Fruit fly (Drosophila melanogaster): ENCODE measurements around the gene Klp3A.

The Klp3A gene

dm6 chrX:2588415-2589411 is 15.1 kb downstream of the Klp3A start, which contains the start of gene egh (continued):
- TF ChIP-seq CG31627 (GFP tag; optimal IDR thresholded peaks at IDR 0.05) (peak; percentile 69), pdm3 (GFP tag; optimal IDR thresholded peaks at IDR 0.05) (peak; percentile 85), ss (GFP tag; optimal IDR thresholded peaks at IDR 0.05) (peak; percentile 67 to 74), Gug (GFP tag; IDR thresholded peaks at IDR 0.05) (peak; percentile 82), Blimp-1 (GFP tag; optimal IDR thresholded peaks at IDR 0.05) (no peak), esn (GFP tag; optimal IDR thresholded peaks at IDR 0.05) (peak; percentile 71), CG9139 (GFP tag; optimal IDR thresholded peaks at IDR 0.05) (peak; percentile 55), fd59A (GFP tag; optimal IDR thresholded peaks at IDR 0.05) (no peak), CG16779 (tag; optimal IDR thresholded peaks at IDR 0.05) (peak; percentile 67), CG11762 (GFP tag; optimal IDR thresholded peaks at IDR 0.05; ENCODE audit: insufficient read depth) (peak; percentile 56), Ets21C (GFP tag; optimal IDR thresholded peaks at IDR 0.05) (peak; percentile 65), Smox (GFP tag; optimal IDR thresholded peaks at IDR 0.05) (peak; percentile 66), Eip93F (GFP tag; optimal IDR thresholded peaks at IDR 0.05) (no peak), net (GFP tag; optimal IDR thresholded peaks at IDR 0.05) (peak; percentile 85), CG6854 (GFP tag; optimal IDR thresholded peaks at IDR 0.05) (peak; percentile 37), CG8632 (GFP tag; optimal IDR thresholded peaks at IDR 0.05) (peak; percentile 67), CG10669 (GFP tag; optimal IDR thresholded peaks at IDR 0.05) (peak; percentile 70), CG32006 (GFP tag; optimal IDR thresholded peaks at IDR 0.05) (peak; percentile 81), CG1621 (tag; optimal IDR thresholded peaks at IDR 0.05) (no peak), fd85E (GFP tag; optimal IDR thresholded peaks at IDR 0.05) (peak; percentile 9), salr (GFP tag; optimal IDR thresholded peaks at IDR 0.05) (peak in 1 of 2 experiments; percentile 64), Hr38 (GFP tag; optimal IDR thresholded peaks at IDR 0.05) (no peak), Ets96B (tag; optimal IDR thresholded peaks at IDR 0.05) (no peak), CG6276 (GFP tag; optimal IDR thresholded peaks at IDR 0.05) (peak; percentile 82), CG3919 (GFP tag; optimal IDR thresholded peaks at IDR 0.05) (peak; percentile 83), Hr4 (GFP tag; optimal IDR thresholded peaks at IDR 0.05) (peak; percentile 73)

dm6 chrX:2585716-2586082 is 18.2 kb downstream of the Klp3A start, which contains the start of gene wds:
Gene wds (plus strand): TSS chrX:2585980.
- TF ChIP-seq svp (GFP tag) (peak; percentile 22), dsx (GFP tag; optimal IDR thresholded peaks at IDR 0.05; ENCODE audit: poor library complexity, severe bottlenecking) (no peak), Eip78C (GFP tag) (peak; percentile 14)

- peak; percentile 57 for TF ChIP-seq Eip78C (GFP tag)
- TF ChIP-seq cyc (GFP tag; optimal IDR thresholded peaks at IDR 0.05): peak; percentile 6
- TF ChIP-seq topi (GFP tag; optimal IDR thresholded peaks at IDR 0.05): no peak
- no peak for TF ChIP-seq CG11902 (GFP tag; optimal IDR thresholded peaks at IDR 0.05)
- peak; percentile 20 for TF ChIP-seq Hr4 (GFP tag; optimal IDR thresholded peaks at IDR 0.05)
- peak; percentile 14 for TF ChIP-seq CG3919 (GFP tag; optimal IDR thresholded peaks at IDR 0.05)
Measured at dm6 chrX:2585055-2585715, 18.7 kb downstream of the Klp3A start, which contains the start of gene CG13760. Gene CG13760 (minus strand): TSS chrX:2585699.

Measured in whole organism, prepupa.